Worm (Caenorhabditis elegans): Measurements from ENCODE around the gene C07H4.1.

DNA sequence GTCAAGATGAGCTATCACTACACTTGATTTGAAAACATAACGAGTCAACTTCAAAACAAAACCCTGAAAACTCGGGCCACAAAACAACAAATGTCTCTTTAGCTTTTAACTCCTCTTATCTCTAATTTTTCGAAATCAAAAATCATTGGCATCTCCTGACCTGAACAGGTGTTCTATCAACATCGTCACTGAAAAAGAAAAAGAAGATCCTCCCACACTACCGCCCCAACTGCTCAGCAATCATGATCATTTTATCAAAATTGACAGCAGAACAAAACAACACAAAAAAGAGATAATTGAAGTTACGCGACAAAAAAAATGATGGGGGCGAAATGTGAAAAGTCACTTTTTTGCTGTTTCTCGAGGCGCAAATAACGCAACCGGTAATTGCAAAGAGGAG is 15.1 kb downstream of the C07H4.1 start:
- TF ChIP-seq elt-3 (tag; optimal IDR thresholded peaks at IDR 0.05) (no peak), egl-27 (tag; optimal IDR thresholded peaks at IDR 0.05) (no peak), pag-3 (tag; optimal IDR thresholded peaks at IDR 0.05; ENCODE audit: borderline replicate concordance, insufficient read depth) (peak; percentile 23), grh-1 (GFP tag; IDR thresholded peaks at IDR 0.05) (no peak), lin-39 (tag; optimal IDR thresholded peaks at IDR 0.05) (no peak), lin-35 (GFP tag; optimal IDR thresholded peaks at IDR 0.05) (no peak)
